Fruit fly (Drosophila melanogaster) whole organism, embryonic: ENCODE data around the gene svp.

Source experiments
- Ada2b ChIP-seq: fragments of 200-800 bp; sonication (Bioruptor generic); IDR thresholded peaks from 2 replicates; pipeline ENCODE4 v1.3.6; 2022; ENCODE audit warnings: missing biosample characterization, missing genetic modification characterization
- Atf3 ChIP-seq: fragments of 200-800 bp; sonication (Bioruptor generic); optimal IDR thresholded peaks from 3 replicates; lab custom pipeline; 2016; ENCODE audit warnings: missing biosample characterization, missing genetic modification characterization
- BEAF-32 ChIP-seq: fragments of 200-800 bp; sonication (Bioruptor generic); optimal IDR thresholded peaks from 3 replicates; lab custom pipeline; 2017; ENCODE audit warnings: missing biosample characterization, missing genetic modification characterization, mild to moderate bottlenecking, moderate library complexity, missing genetic modification reagents
- CG1024 ChIP-seq: fragments of 200-800 bp; sonication (Bioruptor generic); IDR thresholded peaks from 2 replicates; pipeline ENCODE4 v1.3.6; 2022; ENCODE audit warnings: missing biosample characterization, missing genetic modification characterization
- CG10431 ChIP-seq: fragments of 200-800 bp; sonication (Bioruptor generic); optimal IDR thresholded peaks from 3 replicates; lab custom pipeline; 2018; ENCODE audit warnings: missing biosample characterization, mild to moderate bottlenecking, missing genetic modification characterization
- CG10565 ChIP-seq: fragments of 200-800 bp; sonication (Bioruptor generic); optimal IDR thresholded peaks from 3 replicates; lab custom pipeline; 2016; ENCODE audit warnings: missing biosample characterization, mild to moderate bottlenecking, missing genetic modification characterization
- CG10654 ChIP-seq: fragments of 200-800 bp; sonication (Bioruptor generic); optimal IDR thresholded peaks from 2 replicates; lab custom pipeline; 2016; ENCODE audit warnings: missing biosample characterization, missing genetic modification characterization
- CG12071 ChIP-seq: fragments of 200-800 bp; sonication (Bioruptor generic); optimal IDR thresholded peaks from 3 replicates; lab custom pipeline; 2018; ENCODE audit warnings: missing biosample characterization, mild to moderate bottlenecking, missing genetic modification characterization
- CG12155 ChIP-seq: fragments of 200-800 bp; sonication (Bioruptor generic); optimal IDR thresholded peaks from 3 replicates; lab custom pipeline; 2016; ENCODE audit warnings: missing biosample characterization, missing genetic modification characterization
- CG12219 ChIP-seq: fragments of 200-800 bp; sonication (Bioruptor generic); optimal IDR thresholded peaks from 3 replicates; lab custom pipeline; 2018; ENCODE audit warnings: missing biosample characterization, mild to moderate bottlenecking, missing genetic modification characterization
- CG12942 ChIP-seq: fragments of 200-800 bp; sonication (Bioruptor generic); optimal IDR thresholded peaks from 3 replicates; lab custom pipeline; 2016; ENCODE audit warnings: missing biosample characterization, missing genetic modification characterization
- CG14710 ChIP-seq: fragments of 200-800 bp; sonication (Bioruptor generic); optimal IDR thresholded peaks from 3 replicates; lab custom pipeline; 2019; ENCODE audit warnings: missing biosample characterization, mild to moderate bottlenecking, missing genetic modification characterization, moderate library complexity
- CG15269 ChIP-seq: fragments of 200-800 bp; sonication (Bioruptor generic); optimal IDR thresholded peaks from 2 replicates; lab custom pipeline; 2018; ENCODE audit warnings: missing biosample characterization, mild to moderate bottlenecking, missing genetic modification characterization, moderate library complexity
- CG17328 ChIP-seq: fragments of 200-800 bp; sonication (Bioruptor generic); IDR thresholded peaks from 2 replicates; pipeline ENCODE4 v1.3.6; 2022; ENCODE audit warnings: missing biosample characterization, missing genetic modification characterization
- CG17361 ChIP-seq: fragments of 200-800 bp; sonication (Bioruptor generic); IDR thresholded peaks from 3 replicates; pipeline ENCODE4 v1.3.6; 2022; ENCODE audit warnings: missing biosample characterization, missing genetic modification characterization
- CG18476 ChIP-seq: fragments of 200-800 bp; sonication (Bioruptor generic); optimal IDR thresholded peaks from 2 replicates; lab custom pipeline; 2016; ENCODE audit warnings: missing biosample characterization, mild to moderate bottlenecking, missing genetic modification characterization
- CG18619 ChIP-seq: fragments of 200-800 bp; sonication (Bioruptor generic); optimal IDR thresholded peaks from 3 replicates; lab custom pipeline; 2017; ENCODE audit warnings: missing biosample characterization, mild to moderate bottlenecking, missing genetic modification characterization
- CG2129 ChIP-seq: fragments of 200-800 bp; sonication (Bioruptor generic); IDR thresholded peaks from 2 replicates; pipeline ENCODE4 v1.3.6; 2022; ENCODE audit warnings: missing biosample characterization, missing genetic modification characterization; ENCODE audit not compliant: partially characterized antibody
- CG2889 ChIP-seq: fragments of 200-800 bp; sonication (Bioruptor generic); IDR thresholded peaks from 3 replicates; pipeline ENCODE4 v1.3.6; 2022; ENCODE audit warnings: missing biosample characterization, missing genetic modification characterization
- CG3726 ChIP-seq: fragments of 200-800 bp; sonication (Bioruptor generic); IDR thresholded peaks from 3 replicates; pipeline ENCODE4, ENCODE4 v1.3.6; 2022; ENCODE audit warnings: missing biosample characterization, missing genetic modification characterization
- CG3838 ChIP-seq: fragments of 200-800 bp; sonication (Bioruptor generic); optimal IDR thresholded peaks from 3 replicates; lab custom pipeline; 2016; ENCODE audit warnings: missing biosample characterization, missing genetic modification characterization
- CG4730 ChIP-seq: fragments of 200-800 bp; sonication (Bioruptor generic); IDR thresholded peaks from 2 replicates; pipeline ENCODE4 v1.3.6; 2022; ENCODE audit warnings: missing biosample characterization, missing genetic modification characterization
- CG6254 ChIP-seq: fragments of 200-800 bp; sonication (Bioruptor generic); optimal IDR thresholded peaks from 3 replicates; lab custom pipeline; 2017; ENCODE audit warnings: mild to moderate bottlenecking, missing biosample characterization, missing genetic modification reagents, missing genetic modification characterization
- CG8478 ChIP-seq: fragments of >200 bp; optimal IDR thresholded peaks from 2 replicates; lab custom pipeline; 2018
- CoRest ChIP-seq: fragments of 200-800 bp; sonication (Bioruptor generic); optimal IDR thresholded peaks from 3 replicates; lab custom pipeline; 2018; ENCODE audit warnings: missing biosample characterization, mild to moderate bottlenecking, missing genetic modification characterization, moderate library complexity
- Dip2 ChIP-seq: fragments of 200-800 bp; sonication (Bioruptor generic); IDR thresholded peaks from 2 replicates; pipeline ENCODE4 v1.3.6; 2022; ENCODE audit warnings: missing biosample characterization, missing genetic modification characterization
- Doc3 ChIP-seq: fragments of 200-800 bp; sonication (Bioruptor generic); IDR thresholded peaks from 3 replicates; pipeline ENCODE4 v1.3.6; 2022; ENCODE audit warnings: missing biosample characterization, missing genetic modification characterization; ENCODE audit not compliant: partially characterized antibody
- HLH3B ChIP-seq: fragments of 200-800 bp; sonication (Bioruptor generic); IDR thresholded peaks from 2 replicates; pipeline ENCODE4 v1.3.6; 2022; ENCODE audit warnings: missing biosample characterization, missing genetic modification characterization
- HLH4C ChIP-seq: fragments of 200-800 bp; sonication (Bioruptor generic); IDR thresholded peaks from 3 replicates; pipeline ENCODE4 v1.3.6; 2022; ENCODE audit warnings: missing biosample characterization, missing genetic modification characterization; ENCODE audit not compliant: partially characterized antibody
- Mad ChIP-seq: fragments of 200-800 bp; sonication (Bioruptor generic); optimal IDR thresholded peaks from 2 replicates; lab custom pipeline; 2016; ENCODE audit warnings: missing biosample characterization, missing genetic modification characterization
- Nf-YC ChIP-seq: fragments of 200-800 bp; optimal IDR thresholded peaks from 3 replicates; lab custom pipeline; 2019; ENCODE audit warnings: missing biosample characterization, mild to moderate bottlenecking, missing genetic modification characterization, moderate library complexity
- Rx ChIP-seq: fragments of 200-800 bp; sonication (Bioruptor generic); IDR thresholded peaks from 2 replicates; pipeline ENCODE4 v1.3.6; 2022; ENCODE audit warnings: missing biosample characterization, missing genetic modification characterization
- cato ChIP-seq: fragments of 200-800 bp; sonication (Bioruptor generic); optimal IDR thresholded peaks from 2 replicates; lab custom pipeline; 2016; ENCODE audit warnings: missing biosample characterization, missing genetic modification characterization, borderline replicate concordance
- crp ChIP-seq, 2 experiments: fragments of 200-800 bp; sonication (Bioruptor generic); optimal IDR thresholded peaks; 2 replicates in 1 of 2; 3 replicates in 1 of 2; lab custom pipeline; 2017; ENCODE audit warnings: missing biosample characterization in 2 of 2, missing genetic modification characterization in 2 of 2, mild to moderate bottlenecking in 1 of 2, moderate library complexity in 1 of 2
- danr ChIP-seq: fragments of 200-800 bp; sonication (Bioruptor generic); IDR thresholded peaks from 2 replicates; pipeline ENCODE4 v1.3.6; 2022; ENCODE audit warnings: missing biosample characterization, missing genetic modification characterization
- eyg ChIP-seq: fragments of 200-800 bp; sonication (Bioruptor generic); optimal IDR thresholded peaks from 3 replicates; lab custom pipeline; 2016; ENCODE audit warnings: missing biosample characterization, missing genetic modification characterization
- gt ChIP-seq: fragments of 200-800 bp; sonication (Bioruptor generic); IDR thresholded peaks from 2 replicates; pipeline ENCODE4 v1.3.6; 2022; ENCODE audit warnings: missing biosample characterization, missing genetic modification characterization
- jigr1 ChIP-seq: fragments of 200-800 bp; sonication (Bioruptor generic); IDR thresholded peaks from 3 replicates; pipeline ENCODE4 v1.3.6; 2022; ENCODE audit warnings: missing biosample characterization, missing genetic modification characterization
- kni ChIP-seq: fragments of 200-800 bp; sonication (Bioruptor generic); optimal IDR thresholded peaks from 3 replicates; lab custom pipeline; 2017; ENCODE audit warnings: mild to moderate bottlenecking, missing biosample characterization, missing genetic modification reagents, missing genetic modification characterization
- lola ChIP-seq, 3 experiments: fragments of >200 bp in 2 of 3; fragments of 200-800 bp in 1 of 3; sonication (Bioruptor generic) in 1 of 3; optimal IDR thresholded peaks; 2 replicates each; lab custom pipeline; 2017 to 2019; ENCODE audit warnings: missing biosample characterization in 3 of 3, missing genetic modification characterization in 3 of 3, mild to moderate bottlenecking in 1 of 3, moderate library complexity in 1 of 3
- maf-S ChIP-seq: fragments of 200-800 bp; sonication (Bioruptor generic); optimal IDR thresholded peaks from 2 replicates; lab custom pipeline; 2016; ENCODE audit warnings: missing biosample characterization, missing genetic modification characterization
- mam ChIP-seq: fragments of 200-800 bp; sonication (Bioruptor generic); optimal IDR thresholded peaks from 3 replicates; lab custom pipeline; 2016; ENCODE audit warnings: missing biosample characterization, missing genetic modification characterization
- nom ChIP-seq: fragments of 200-800 bp; sonication (Bioruptor generic); optimal IDR thresholded peaks from 2 replicates; lab custom pipeline; 2017; ENCODE audit warnings: missing biosample characterization, missing genetic modification characterization, mild to moderate bottlenecking, moderate library complexity, missing genetic modification reagents
- peb ChIP-seq: fragments of 200-800 bp; sonication (Bioruptor generic); IDR thresholded peaks from 2 replicates; pipeline ENCODE4 v1.3.6; 2022; ENCODE audit warnings: missing biosample characterization, missing genetic modification characterization
- pfk ChIP-seq: fragments of 200-800 bp; sonication (Bioruptor generic); optimal IDR thresholded peaks from 2 replicates; lab custom pipeline; 2018; ENCODE audit warnings: missing biosample characterization, mild to moderate bottlenecking, missing genetic modification characterization, moderate library complexity
- sens ChIP-seq: fragments of 200-800 bp; sonication (Bioruptor generic); peaks from one replicate; lab custom pipeline; 2016; ENCODE audit warnings: missing biosample characterization, missing genetic modification characterization
- sug ChIP-seq: fragments of 200-800 bp; optimal IDR thresholded peaks from 2 replicates; lab custom pipeline; 2019; ENCODE audit warnings: missing biosample characterization, mild to moderate bottlenecking, missing genetic modification characterization, moderate library complexity
- vfl ChIP-seq: fragments of 200-800 bp; sonication (Bioruptor generic); optimal IDR thresholded peaks from 2 replicates; lab custom pipeline; 2016; ENCODE audit warnings: missing biosample characterization, missing genetic modification characterization
- wdn ChIP-seq: fragments of 200-800 bp; sonication (Bioruptor generic); IDR thresholded peaks from 2 replicates; pipeline ENCODE4 v1.3.6; 2022; ENCODE audit warnings: missing biosample characterization, missing genetic modification characterization
- zfh2 ChIP-seq: fragments of 200-800 bp; sonication (Bioruptor generic); optimal IDR thresholded peaks from 2 replicates; lab custom pipeline; 2016; ENCODE audit warnings: missing biosample characterization, missing genetic modification characterization

Gene svp

DNA sequence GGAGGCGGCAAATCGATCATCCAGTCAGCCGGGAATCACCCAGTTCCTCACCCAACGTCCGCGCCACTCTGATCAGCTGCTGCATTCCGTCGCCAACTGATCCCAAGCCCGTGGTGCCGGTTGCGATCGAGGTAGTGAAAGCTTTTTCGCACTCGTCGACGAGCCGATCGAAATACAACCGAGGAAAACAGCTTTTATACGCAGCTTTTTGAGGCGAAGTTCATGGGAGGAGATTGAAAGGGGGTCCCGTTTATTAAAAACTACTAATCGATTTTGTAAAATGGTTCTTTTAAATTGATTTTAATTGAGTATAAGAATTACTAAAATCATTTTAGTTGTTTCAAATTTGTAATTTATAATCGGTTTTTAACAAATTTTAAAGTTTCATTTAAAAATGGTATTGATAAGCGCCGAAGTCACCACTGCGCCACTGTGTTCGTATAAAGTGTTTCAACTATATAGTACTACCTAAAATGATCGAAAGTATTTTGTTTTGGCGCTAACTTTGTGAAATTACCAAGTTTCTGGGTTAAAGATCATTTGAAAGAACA is 37.1 kb upstream of the svp start, which contains the start of gene CG4860 (continued):
- peak; percentile 77 for TF ChIP-seq CG18476 (GFP tag; lab: Kevin White, UChicago)
- TF ChIP-seq CG12155 (GFP tag; lab: Kevin White, UChicago): peak; percentile 91
- peak; percentile 85 for TF ChIP-seq CG18619 (GFP tag; lab: Kevin White, UChicago)
- no peak for TF ChIP-seq CG8478
- TF ChIP-seq CoRest (tag; lab: Kevin White, UChicago): peak; percentile 91
- peak; percentile 78 for TF ChIP-seq Nf-YC (tag; lab: Kevin White, UChicago)
- peak; percentile 58 for TF ChIP-seq cato (GFP tag; lab: Kevin White, UChicago)
- peak; percentile 93 for TF ChIP-seq zfh2 (GFP tag; lab: Kevin White, UChicago)
- no peak for TF ChIP-seq kni
- TF ChIP-seq CG10431 (GFP tag; lab: Kevin White, UChicago): no peak
- TF ChIP-seq lola (GFP tag; optimal IDR thresholded peaks at IDR 0.05; lab: Kevin White, UChicago): peak in 1 of 3 experiments; percentile 71
- TF ChIP-seq peb (GFP tag; lab: Robert Waterston, UW): peak; percentile 36; the same call in 1 of the 2 replicates
- TF ChIP-seq Doc3 (GFP tag; lab: Robert Waterston, UW): no peak
- TF ChIP-seq maf-S: peak; percentile 86
- peak; percentile 75 for TF ChIP-seq Atf3 (GFP tag; lab: Kevin White, UChicago)
- peak; percentile 85 for TF ChIP-seq vfl
- peak; percentile 71; the same call in 1 of the 2 replicates for TF ChIP-seq danr (GFP tag; lab: Robert Waterston, UW)
- TF ChIP-seq CG2889 (GFP tag; lab: Robert Waterston, UW): no peak
- TF ChIP-seq CG15269 (tag; lab: Kevin White, UChicago): peak; percentile 93
- peak; percentile 53 for TF ChIP-seq eyg (GFP tag; lab: Kevin White, UChicago)
- TF ChIP-seq CG10565 (GFP tag; lab: Kevin White, UChicago): peak; percentile 23
- TF ChIP-seq CG14710: peak; percentile 61
- TF ChIP-seq pfk (GFP tag; lab: Kevin White, UChicago): no peak
- peak; percentile 70 for TF ChIP-seq CG12219 (GFP tag; lab: Kevin White, UChicago)
- peak; percentile 78 for TF ChIP-seq CG10654
- TF ChIP-seq sens (GFP tag; lab: Kevin White, UChicago): peak; percentile 96
- TF ChIP-seq Ada2b (GFP tag; lab: Robert Waterston, UW): peak; percentile 87
- no peak for TF ChIP-seq CG2129
- TF ChIP-seq gt (GFP tag; lab: Robert Waterston, UW): 0 out of 2 replicates have a peak, but pooled peaks have one; percentile 14
- peak; percentile 54; the same call in 1 of the 3 replicates for TF ChIP-seq jigr1
- peak; percentile 79 for TF ChIP-seq Mad (GFP tag; lab: Kevin White, UChicago)
- TF ChIP-seq crp (GFP tag; optimal IDR thresholded peaks at IDR 0.05; lab: Kevin White, UChicago): peak in 1 of 2 experiments; percentile 61
- peak; percentile 80 for TF ChIP-seq CG12942 (GFP tag; lab: Kevin White, UChicago)
- peak; percentile 86 for TF ChIP-seq HLH3B (GFP tag; lab: Robert Waterston, UW)
- peak; percentile 86 for TF ChIP-seq sug
- peak; percentile 93 for TF ChIP-seq mam (GFP tag; lab: Kevin White, UChicago)
- peak; percentile 82 for TF ChIP-seq CG17328 (GFP tag; lab: Robert Waterston, UW)
- TF ChIP-seq CG6254: peak; percentile 59
- peak; percentile 74 for TF ChIP-seq CG12071
- TF ChIP-seq CG4730 (GFP tag; lab: Robert Waterston, UW): peak; percentile 80
- peak; percentile 0 for TF ChIP-seq BEAF-32 (GFP tag; lab: Kevin White, UChicago)
- no peak; the same call in 2 of the 3 replicates for TF ChIP-seq CG17361
- TF ChIP-seq wdn (GFP tag; lab: Robert Waterston, UW): peak; percentile 46; the same call in 1 of the 2 replicates
- TF ChIP-seq HLH4C (GFP tag; lab: Robert Waterston, UW): 0 out of 3 replicates have a peak, but pooled peaks have one; percentile 6
- TF ChIP-seq CG3838 (GFP tag; lab: Kevin White, UChicago): peak; percentile 60
- peak; percentile 49 for TF ChIP-seq nom (GFP tag; lab: Kevin White, UChicago)
- TF ChIP-seq Rx (GFP tag; lab: Robert Waterston, UW): peak; percentile 73
- no peak for TF ChIP-seq Dip2
- TF ChIP-seq CG1024 (GFP tag; lab: Robert Waterston, UW): peak; percentile 40; the same call in 1 of the 2 replicates
- 0 out of 3 replicates have a peak, but pooled peaks have one; percentile 24 for TF ChIP-seq CG3726 (GFP tag; lab: Robert Waterston, UW)
